Worm (Caenorhabditis elegans): ENCODE results near the gene F47E1.20.

F47E1.20 gene

ce11 chrX:9102150-9102549 is 53.4 kb downstream of the F47E1.20 start (continued):
- TF ChIP-seq gmeb-2 (tag; optimal IDR thresholded peaks at IDR 0.05) (no peak), pqm-1 (tag; optimal IDR thresholded peaks at IDR 0.05) (no peak)

- TF ChIP-seq ets-4 (tag; optimal IDR thresholded peaks at IDR 0.05) (no peak), odd-2 (tag; optimal IDR thresholded peaks at IDR 0.05) (no peak), ztf-16 (tag; optimal IDR thresholded peaks at IDR 0.05) (no peak), elt-4 (tag; optimal IDR thresholded peaks at IDR 0.05) (no peak), gmeb-2 (tag; optimal IDR thresholded peaks at IDR 0.05) (no peak), npax-4 (tag; optimal IDR thresholded peaks at IDR 0.05) (no peak), pax-1 (tag; optimal IDR thresholded peaks at IDR 0.05) (peak; percentile 76)
Measured at ce11 chrX:9103048-9103447, 54.3 kb downstream of the F47E1.20 start.

- TF ChIP-seq eyg-1 (tag; optimal IDR thresholded peaks at IDR 0.05) (no peak), ztf-16 (tag; optimal IDR thresholded peaks at IDR 0.05) (no peak), ceh-19 (GFP tag; optimal IDR thresholded peaks at IDR 0.05) (no peak), dve-1 (tag; optimal IDR thresholded peaks at IDR 0.05) (no peak), Y22D7AL.16 (tag; optimal IDR thresholded peaks at IDR 0.05) (no peak), ceh-45 (GFP tag; IDR thresholded peaks at IDR 0.05) (no peak)
Measured at ce11 chrX:9103584-9103983, 54.8 kb downstream of the F47E1.20 start.

- TF ChIP-seq pat-9 (tag; optimal IDR thresholded peaks at IDR 0.05) (no peak), npax-4 (tag; optimal IDR thresholded peaks at IDR 0.05) (no peak), nfya-1 (tag; optimal IDR thresholded peaks at IDR 0.05) (no peak), Y22D7AL.16 (tag; optimal IDR thresholded peaks at IDR 0.05) (no peak), K02D7.2 (tag; optimal IDR thresholded peaks at IDR 0.05) (no peak), tbx-2 (tag; optimal IDR thresholded peaks at IDR 0.05) (no peak), ceh-48 (tag; optimal IDR thresholded peaks at IDR 0.05) (no peak), ets-4 (tag; optimal IDR thresholded peaks at IDR 0.05) (no peak), madf-2 (tag; optimal IDR thresholded peaks at IDR 0.05) (no peak), sox-2 (GFP tag; IDR thresholded peaks at IDR 0.05) (no peak), odd-2 (tag; optimal IDR thresholded peaks at IDR 0.05) (no peak), ahr-1 (tag; optimal IDR thresholded peaks at IDR 0.05) (no peak), ama-1 (optimal IDR thresholded peaks at IDR 0.05) (no peak), unc-55 (GFP tag; optimal IDR thresholded peaks at IDR 0.05) (no peak), sox-4 (tag; optimal IDR thresholded peaks at IDR 0.05) (no peak)
Measured at ce11 chrX:9104399-9104798, 55.6 kb downstream of the F47E1.20 start.

Measured in whole organism, late embryonic.